Fruit fly (Drosophila melanogaster) whole organism, prepupa: ENCODE results near the gene grsm.
A peak's percentile ranks its signal among the peaks of the same experiment; 100 is the strongest.

Experiments
- CG10631 ChIP-seq: fragments of 200-800 bp; sonication (Bioruptor generic); optimal IDR thresholded peaks from 2 replicates; lab custom pipeline; 2016; ENCODE audit warnings: missing biosample characterization, missing genetic modification characterization
- CG10669 ChIP-seq: fragments of 200-800 bp; sonication (Bioruptor generic); optimal IDR thresholded peaks from 3 replicates; lab custom pipeline; 2018; ENCODE audit warnings: missing biosample characterization, mild to moderate bottlenecking, missing genetic modification characterization, moderate library complexity
- CG11294 ChIP-seq: fragments of 200-800 bp; sonication (Bioruptor generic); IDR thresholded peaks from 2 replicates; pipeline ENCODE4 v1.3.6; 2022; ENCODE audit warnings: missing biosample characterization, missing genetic modification characterization
- CG11762 ChIP-seq: fragments of 200-800 bp; sonication (Bioruptor generic); optimal IDR thresholded peaks from 3 replicates; lab custom pipeline; 2016; ENCODE audit warnings: missing biosample characterization, missing genetic modification characterization; ENCODE audit not compliant: insufficient read depth
- CG11902 ChIP-seq: fragments of 200-800 bp; sonication (Bioruptor generic); optimal IDR thresholded peaks from 3 replicates; lab custom pipeline; 2016; ENCODE audit warnings: missing biosample characterization, missing genetic modification characterization
- CG15336 ChIP-seq: fragments of 200-800 bp; sonication (Bioruptor generic); IDR thresholded peaks from 2 replicates; pipeline ENCODE4 v1.3.6; 2022; ENCODE audit warnings: missing biosample characterization, missing genetic modification characterization
- CG1621 ChIP-seq: fragments of 200-800 bp; sonication (Bioruptor generic); optimal IDR thresholded peaks from 3 replicates; lab custom pipeline; 2018; ENCODE audit warnings: missing biosample characterization, mild to moderate bottlenecking, missing genetic modification characterization
- CG3032 ChIP-seq: fragments of 200-800 bp; optimal IDR thresholded peaks from 2 replicates; lab custom pipeline; 2019; ENCODE audit warnings: missing biosample characterization, mild to moderate bottlenecking, missing genetic modification characterization, moderate library complexity
- CG31627 ChIP-seq: fragments of 200-800 bp; sonication (Bioruptor generic); optimal IDR thresholded peaks from 3 replicates; lab custom pipeline; 2016; ENCODE audit warnings: missing biosample characterization, missing genetic modification characterization
- CG32006 ChIP-seq: fragments of 200-800 bp; sonication (Bioruptor generic); optimal IDR thresholded peaks from 3 replicates; lab custom pipeline; 2017; ENCODE audit warnings: missing biosample characterization, mild to moderate bottlenecking, missing genetic modification characterization
- CG34406 ChIP-seq: fragments of 200-800 bp; sonication (Bioruptor generic); optimal IDR thresholded peaks from 3 replicates; lab custom pipeline; 2016; ENCODE audit warnings: missing biosample characterization, missing genetic modification characterization
- CG3919 ChIP-seq: fragments of 200-800 bp; sonication (Bioruptor generic); optimal IDR thresholded peaks from 3 replicates; lab custom pipeline; 2016; ENCODE audit warnings: missing biosample characterization, missing genetic modification characterization
- CG4318 ChIP-seq: fragments of 200-800 bp; sonication (Bioruptor generic); optimal IDR thresholded peaks from 3 replicates; lab custom pipeline; 2017; ENCODE audit warnings: missing biosample characterization, mild to moderate bottlenecking, missing genetic modification characterization
- CG6163 ChIP-seq: fragments of 200-800 bp; sonication (Bioruptor generic); IDR thresholded peaks from 3 replicates; pipeline ENCODE4 v1.3.6; 2022; ENCODE audit warnings: missing biosample characterization, missing genetic modification characterization
- CG6276 ChIP-seq: fragments of 200-800 bp; sonication (Bioruptor generic); optimal IDR thresholded peaks from 2 replicates; lab custom pipeline; 2017; ENCODE audit warnings: missing biosample characterization, mild to moderate bottlenecking, missing genetic modification characterization
- CG6792 ChIP-seq: fragments of 200-800 bp; sonication (Bioruptor generic); optimal IDR thresholded peaks from 3 replicates; lab custom pipeline; 2016; ENCODE audit warnings: missing biosample characterization, missing genetic modification characterization
- CG6808 ChIP-seq: fragments of 200-800 bp; sonication (Bioruptor generic); optimal IDR thresholded peaks from 3 replicates; lab custom pipeline; 2017; ENCODE audit warnings: missing biosample characterization, missing genetic modification characterization, mild to moderate bottlenecking, moderate library complexity, missing genetic modification reagents
- CG6854 ChIP-seq: fragments of 200-800 bp; sonication (Bioruptor generic); optimal IDR thresholded peaks from 2 replicates; lab custom pipeline; 2017; ENCODE audit warnings: missing biosample characterization, mild to moderate bottlenecking, missing genetic modification characterization
- CG7368 ChIP-seq: fragments of 200-800 bp; sonication (Bioruptor generic); optimal IDR thresholded peaks from 3 replicates; lab custom pipeline; 2016; ENCODE audit warnings: missing biosample characterization, missing genetic modification characterization
- CG8119 ChIP-seq: fragments of 200-800 bp; sonication (Bioruptor generic); IDR thresholded peaks from 3 replicates; pipeline ENCODE4 v1.3.6; 2022; ENCODE audit warnings: missing biosample characterization, missing genetic modification characterization
- CG8319 ChIP-seq: fragments of 200-800 bp; sonication (Bioruptor generic); optimal IDR thresholded peaks from 3 replicates; lab custom pipeline; 2016; ENCODE audit warnings: missing biosample characterization, missing genetic modification characterization
- CG8632 ChIP-seq: fragments of 200-800 bp; sonication (Bioruptor generic); optimal IDR thresholded peaks from 3 replicates; lab custom pipeline; 2016; ENCODE audit warnings: missing biosample characterization, missing genetic modification characterization
- CG9139 ChIP-seq: fragments of 200-800 bp; sonication (Bioruptor generic); optimal IDR thresholded peaks from 3 replicates; lab custom pipeline; 2017; ENCODE audit warnings: missing biosample characterization, mild to moderate bottlenecking, missing genetic modification characterization
- Eip75B ChIP-seq: fragments of 200-800 bp; sonication (Bioruptor generic); optimal IDR thresholded peaks from 3 replicates; lab custom pipeline; 2016; ENCODE audit warnings: missing biosample characterization, missing genetic modification characterization
- Eip78C ChIP-seq: fragments of 200-800 bp; sonication (Bioruptor generic); peaks from one replicate; lab custom pipeline; 2016; ENCODE audit warnings: missing biosample characterization, missing genetic modification characterization
- Eip93F ChIP-seq: fragments of 200-800 bp; sonication (Bioruptor generic); optimal IDR thresholded peaks from 2 replicates; lab custom pipeline; 2016; ENCODE audit warnings: missing biosample characterization, mild to moderate bottlenecking, missing genetic modification characterization
- Ets21C ChIP-seq: fragments of 200-800 bp; sonication (Bioruptor generic); optimal IDR thresholded peaks from 3 replicates; lab custom pipeline; 2016; ENCODE audit warnings: missing biosample characterization, missing genetic modification characterization
- Ets96B ChIP-seq: fragments of 200-800 bp; optimal IDR thresholded peaks from 2 replicates; lab custom pipeline; 2019; ENCODE audit warnings: missing biosample characterization, mild to moderate bottlenecking, missing genetic modification characterization, moderate library complexity
- Gug ChIP-seq: fragments of 200-800 bp; sonication (Bioruptor generic); IDR thresholded peaks from 2 replicates; pipeline ENCODE4 v1.3.6; 2022; ENCODE audit warnings: missing biosample characterization, missing genetic modification characterization
- Hr38 ChIP-seq: sonication (Bioruptor generic); optimal IDR thresholded peaks from 2 replicates; lab custom pipeline; 2016; ENCODE audit warnings: missing biosample characterization, missing genetic modification characterization
- Hr39 ChIP-seq: fragments of 200-800 bp; sonication (Bioruptor generic); optimal IDR thresholded peaks from 2 replicates; lab custom pipeline; 2016; ENCODE audit warnings: missing biosample characterization, missing genetic modification characterization
- Lpt ChIP-seq: fragments of 200-800 bp; sonication (Bioruptor generic); optimal IDR thresholded peaks from 3 replicates; lab custom pipeline; 2016; ENCODE audit warnings: missing biosample characterization, missing genetic modification characterization
- Met ChIP-seq: fragments of 200-800 bp; sonication (Bioruptor generic); optimal IDR thresholded peaks from 3 replicates; lab custom pipeline; 2016; ENCODE audit warnings: missing biosample characterization, missing genetic modification characterization
- OdsH ChIP-seq: fragments of 200-800 bp; sonication (Bioruptor generic); optimal IDR thresholded peaks from 3 replicates; lab custom pipeline; 2016; ENCODE audit warnings: missing biosample characterization, missing genetic modification characterization
- Smox ChIP-seq: fragments of 200-800 bp; sonication (Bioruptor generic); optimal IDR thresholded peaks from 3 replicates; lab custom pipeline; 2016; ENCODE audit warnings: missing biosample characterization, missing genetic modification characterization
- Sox102F ChIP-seq: fragments of 200-800 bp; sonication (Bioruptor generic); optimal IDR thresholded peaks from 2 replicates; lab custom pipeline; 2016; ENCODE audit warnings: missing biosample characterization, mild to moderate bottlenecking, missing genetic modification characterization
- Sox14 ChIP-seq: fragments of 200-800 bp; sonication (Bioruptor generic); optimal IDR thresholded peaks from 3 replicates; lab custom pipeline; 2016; ENCODE audit warnings: missing biosample characterization, missing genetic modification characterization
- Sox15 ChIP-seq: fragments of 200-800 bp; sonication (Bioruptor generic); optimal IDR thresholded peaks from 3 replicates; lab custom pipeline; 2016; ENCODE audit warnings: missing biosample characterization, missing genetic modification characterization
- acj6 ChIP-seq: fragments of 200-800 bp; sonication (Bioruptor generic); optimal IDR thresholded peaks from 3 replicates; lab custom pipeline; 2016; ENCODE audit warnings: missing biosample characterization, missing genetic modification characterization
- cyc ChIP-seq: fragments of 200-800 bp; sonication (Bioruptor generic); optimal IDR thresholded peaks from 3 replicates; lab custom pipeline; 2016; ENCODE audit warnings: missing biosample characterization, missing genetic modification characterization
- dac ChIP-seq: fragments of 200-800 bp; sonication (Bioruptor generic); optimal IDR thresholded peaks from 2 replicates; lab custom pipeline; 2017; ENCODE audit warnings: missing biosample characterization, mild to moderate bottlenecking, missing genetic modification characterization
- eg ChIP-seq: fragments of 200-800 bp; sonication (Bioruptor generic); IDR thresholded peaks from 3 replicates; pipeline ENCODE4 v1.3.6; 2022; ENCODE audit warnings: missing biosample characterization, missing genetic modification characterization
- esn ChIP-seq: fragments of 200-800 bp; sonication (Bioruptor generic); optimal IDR thresholded peaks from 2 replicates; lab custom pipeline; 2016; ENCODE audit warnings: missing biosample characterization, mild to moderate bottlenecking, missing genetic modification characterization, moderate library complexity
- fd59A ChIP-seq: fragments of 200-800 bp; sonication (Bioruptor generic); optimal IDR thresholded peaks from 2 replicates; lab custom pipeline; 2017; ENCODE audit warnings: missing biosample characterization, mild to moderate bottlenecking, missing genetic modification characterization, missing genetic modification reagents
- fd85E ChIP-seq: fragments of 200-800 bp; sonication (Bioruptor generic); optimal IDR thresholded peaks from 3 replicates; lab custom pipeline; 2016; ENCODE audit warnings: missing biosample characterization, missing genetic modification characterization
- lz ChIP-seq: fragments of 200-800 bp; sonication (Bioruptor generic); optimal IDR thresholded peaks from 3 replicates; lab custom pipeline; 2016; ENCODE audit warnings: missing biosample characterization, missing genetic modification characterization
- net ChIP-seq: fragments of 200-800 bp; sonication (Bioruptor generic); optimal IDR thresholded peaks from 3 replicates; lab custom pipeline; 2016; ENCODE audit warnings: missing biosample characterization, missing genetic modification characterization
- pdm3 ChIP-seq: fragments of 200-800 bp; sonication (Bioruptor generic); optimal IDR thresholded peaks from 3 replicates; lab custom pipeline; 2016; ENCODE audit warnings: missing biosample characterization, missing genetic modification characterization
- salr ChIP-seq, 2 experiments: fragments of 200-800 bp; sonication (Bioruptor generic); optimal IDR thresholded peaks; 3 replicates each; lab custom pipeline; 2016 to 2018; ENCODE audit warnings: missing biosample characterization in 2 of 2, missing genetic modification characterization in 2 of 2, mild to moderate bottlenecking in 1 of 2
- spab ChIP-seq: fragments of 200-800 bp; sonication (Bioruptor generic); optimal IDR thresholded peaks from 2 replicates; lab custom pipeline; 2017; ENCODE audit warnings: missing biosample characterization, mild to moderate bottlenecking, missing genetic modification characterization, missing genetic modification reagents
- ss ChIP-seq, 2 experiments: fragments of 200-800 bp; sonication (Bioruptor generic); optimal IDR thresholded peaks; 2 replicates in 1 of 2; 3 replicates in 1 of 2; lab custom pipeline; 2017 to 2018; ENCODE audit warnings: mild to moderate bottlenecking in 2 of 2, missing biosample characterization in 2 of 2, missing genetic modification characterization in 2 of 2, moderate library complexity in 1 of 2
- svp ChIP-seq: fragments of 200-800 bp; sonication (Bioruptor generic); peaks from one replicate; lab custom pipeline; 2016; ENCODE audit warnings: missing biosample characterization, missing genetic modification characterization
- topi ChIP-seq: fragments of 200-800 bp; sonication (Bioruptor generic); optimal IDR thresholded peaks from 3 replicates; lab custom pipeline; 2016; ENCODE audit warnings: missing biosample characterization, missing genetic modification characterization
- vri ChIP-seq: fragments of 200-800 bp; sonication (Bioruptor generic); optimal IDR thresholded peaks from 3 replicates; lab custom pipeline; 2016; ENCODE audit warnings: missing biosample characterization, mild to moderate bottlenecking, missing genetic modification characterization

grsm gene

DNA sequence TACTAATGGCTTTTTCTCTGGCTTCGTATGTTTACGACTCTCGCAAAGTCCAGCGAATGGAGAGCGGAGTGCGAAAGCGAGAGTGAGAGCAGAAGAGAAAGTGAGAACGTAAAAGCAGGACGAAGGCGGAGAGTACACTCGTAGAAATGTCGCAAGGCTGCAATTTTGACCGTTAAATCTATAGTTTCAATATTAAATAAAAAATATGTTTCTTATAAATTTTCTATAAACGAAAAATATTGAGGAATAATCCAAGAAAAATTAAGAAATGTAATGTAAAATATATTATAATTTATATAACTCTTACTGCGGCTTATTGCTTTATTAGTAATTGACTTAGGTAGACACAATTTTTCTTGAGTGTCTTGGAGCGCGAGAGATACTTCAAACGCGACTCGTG is 6.9 kb upstream of the grsm start:
- TF ChIP-seq Hr38 (GFP tag; lab: Kevin White, UChicago) (no peak), CG3919 (GFP tag; lab: Kevin White, UChicago) (peak; percentile 55), Sox15 (GFP tag; lab: Kevin White, UChicago) (no peak), lz (GFP tag; lab: Kevin White, UChicago) (peak; percentile 9), salr (GFP tag; optimal IDR thresholded peaks at IDR 0.05; lab: Kevin White, UChicago) (peak in 1 of 2 experiments; percentile 30), CG8632 (GFP tag; lab: Kevin White, UChicago) (peak; percentile 30), ss (GFP tag; optimal IDR thresholded peaks at IDR 0.05; lab: Kevin White, UChicago) (no peak), CG9139 (GFP tag; lab: Kevin White, UChicago) (no peak), CG4318 (no peak), Eip78C (GFP tag; lab: Kevin White, UChicago) (peak; percentile 68), CG6276 (GFP tag; lab: Kevin White, UChicago) (no peak), CG6808 (GFP tag; lab: Kevin White, UChicago) (no peak), CG15336 (GFP tag; lab: Robert Waterston, UW) (no peak), CG32006 (GFP tag; lab: Kevin White, UChicago) (peak; percentile 46), cyc (GFP tag; lab: Kevin White, UChicago) (no peak), OdsH (GFP tag; lab: Kevin White, UChicago) (peak; percentile 46), CG6854 (GFP tag; lab: Kevin White, UChicago) (no peak), spab (no peak), CG6163 (GFP tag; lab: Robert Waterston, UW) (no peak; the same call in 2 of the 3 replicates), CG8119 (no peak), CG34406 (GFP tag; lab: Kevin White, UChicago) (peak; percentile 10), Ets21C (no peak), CG3032 (tag; lab: Kevin White, UChicago) (no peak), fd85E (GFP tag; lab: Kevin White, UChicago) (no peak), Eip75B (GFP tag; lab: Kevin White, UChicago) (no peak), CG6792 (GFP tag; lab: Kevin White, UChicago) (peak; percentile 50), Eip93F (GFP tag; lab: Kevin White, UChicago) (no peak), Ets96B (tag; lab: Kevin White, UChicago) (no peak), CG11294 (no peak), CG31627 (GFP tag; lab: Kevin White, UChicago) (no peak), Gug (no peak), fd59A (GFP tag; lab: Kevin White, UChicago) (no peak), Lpt (GFP tag; lab: Kevin White, UChicago) (no peak), pdm3 (no peak), acj6 (GFP tag; lab: Kevin White, UChicago) (peak; percentile 24), CG7368 (GFP tag; lab: Kevin White, UChicago) (peak; percentile 17), CG11762 (GFP tag; lab: Kevin White, UChicago) (no peak), CG10631 (peak; percentile 53), CG8319 (GFP tag; lab: Kevin White, UChicago) (no peak), CG11902 (GFP tag; lab: Kevin White, UChicago) (no peak), net (no peak), Hr39 (GFP tag; lab: Kevin White, UChicago) (no peak), CG10669 (GFP tag; lab: Kevin White, UChicago) (no peak), topi (GFP tag; lab: Kevin White, UChicago) (peak; percentile 42), eg (GFP tag; lab: Robert Waterston, UW) (0 out of 3 replicates have a peak, but pooled peaks have one; percentile 23), CG1621 (tag; lab: Kevin White, UChicago) (no peak), Smox (GFP tag; lab: Kevin White, UChicago) (no peak), dac (GFP tag; lab: Kevin White, UChicago) (no peak), Sox102F (peak; percentile 12), Sox14 (no peak), vri (GFP tag; lab: Kevin White, UChicago) (no peak), svp (GFP tag; lab: Kevin White, UChicago) (peak; percentile 64), Met (GFP tag; lab: Kevin White, UChicago) (peak; percentile 19), esn (GFP tag; lab: Kevin White, UChicago) (no peak)
